Worm (Caenorhabditis elegans) whole organism, late embryonic: Measurements from ENCODE around the gene srw-69.

ENCODE experiments used
- ama-1 ChIP-seq: fragments of 150-350 bp; optimal IDR thresholded peaks from 2 replicates; lab custom pipeline; 2014
- ceh-19 ChIP-seq: fragments of 200-800 bp; sonication (Bioruptor generic); optimal IDR thresholded peaks from 2 replicates; lab custom pipeline; 2018; ENCODE audit warnings: mild to moderate bottlenecking, missing genetic modification characterization, missing compliant biosample characterization
- ceh-2 ChIP-seq: sonication (generic microtip); optimal IDR thresholded peaks from 2 replicates; lab custom pipeline; 2016; ENCODE audit warnings: missing genotype, missing genetic modification characterization, missing compliant biosample characterization
- ceh-30 ChIP-seq: fragments of 150-350 bp; optimal IDR thresholded peaks from 2 replicates; lab custom pipeline; 2014; ENCODE audit warnings: missing biosample characterization, missing genetic modification characterization
- ceh-31 ChIP-seq: sonication (generic microtip); optimal IDR thresholded peaks from 2 replicates; lab custom pipeline; 2016; ENCODE audit warnings: missing genetic modification characterization, missing compliant biosample characterization
- ceh-9 ChIP-seq: sonication (generic microtip); optimal IDR thresholded peaks from 2 replicates; lab custom pipeline; 2016; ENCODE audit warnings: mild to moderate bottlenecking, missing genetic modification characterization, inconsistent platforms, missing compliant biosample characterization
- elt-2 ChIP-seq: sonication (generic microtip); optimal IDR thresholded peaks from 2 replicates; lab custom pipeline; 2016; ENCODE audit warnings: missing genetic modification reagents, missing genetic modification characterization, missing compliant biosample characterization
- fkh-10 ChIP-seq: fragments of 150-350 bp; optimal IDR thresholded peaks from 2 replicates; lab custom pipeline; 2014; ENCODE audit warnings: missing biosample characterization, missing genetic modification reagents, missing genetic modification characterization
- tbx-2 ChIP-seq: sonication (generic microtip); optimal IDR thresholded peaks from 2 replicates; lab custom pipeline; 2016; ENCODE audit warnings: missing genetic modification characterization, missing compliant biosample characterization
- unc-86 ChIP-seq: sonication (generic microtip); optimal IDR thresholded peaks from 2 replicates; lab custom pipeline; 2016; ENCODE audit warnings: missing genetic modification characterization, missing compliant biosample characterization

ce11 chrV:7436911-7437310 lies 8.1 kb upstream of the srw-69 start:
- TF ChIP-seq ceh-19 (no peak), tbx-2 (tag; lab: Kevin White, UChicago) (no peak), fkh-10 (GFP tag; lab: Kevin White, UChicago) (no peak), ceh-31 (tag; lab: Kevin White, UChicago) (no peak), unc-86 (tag; lab: Kevin White, UChicago) (no peak), elt-2 (no peak), ama-1 (lab: Kevin White, UChicago) (no peak), ceh-2 (tag; lab: Kevin White, UChicago) (no peak), ceh-30 (tag; lab: Kevin White, UChicago) (no peak), ceh-9 (tag; lab: Kevin White, UChicago) (no peak)
